Fruit fly (Drosophila melanogaster) S2 (cell line): ENCODE results near the gene tomboy20.

Source experiments
- CG8478 ChIP-seq: fragments of >200 bp; optimal IDR thresholded peaks from 2 replicates; lab custom pipeline; 2018
- CTCF ChIP-seq, 2 experiments: fragments of >200 bp; optimal IDR thresholded peaks; 2 replicates each; lab custom pipeline; 2018

tomboy20 gene

dm6 chr3R:10686307-10687094, 49.3 kb downstream of the tomboy20 start, which contains the start of gene Skel:
Gene Skel (plus strand): TSS chr3R:10686943.
- TF ChIP-seq CTCF (optimal IDR thresholded peaks at IDR 0.05; lab: Kevin White, UChicago) = no peak
- TF ChIP-seq CG8478 (lab: Kevin White, UChicago) = no peak
